Fruit fly (Drosophila melanogaster) S2 (cell line): Measurements from ENCODE around the gene pix.

Experiments used
- CG8478 ChIP-seq: fragments of >200 bp; optimal IDR thresholded peaks from 2 replicates; lab custom pipeline; 2018
- CTCF ChIP-seq, 2 experiments: fragments of >200 bp; optimal IDR thresholded peaks; 2 replicates each; lab custom pipeline; 2018

DNA sequence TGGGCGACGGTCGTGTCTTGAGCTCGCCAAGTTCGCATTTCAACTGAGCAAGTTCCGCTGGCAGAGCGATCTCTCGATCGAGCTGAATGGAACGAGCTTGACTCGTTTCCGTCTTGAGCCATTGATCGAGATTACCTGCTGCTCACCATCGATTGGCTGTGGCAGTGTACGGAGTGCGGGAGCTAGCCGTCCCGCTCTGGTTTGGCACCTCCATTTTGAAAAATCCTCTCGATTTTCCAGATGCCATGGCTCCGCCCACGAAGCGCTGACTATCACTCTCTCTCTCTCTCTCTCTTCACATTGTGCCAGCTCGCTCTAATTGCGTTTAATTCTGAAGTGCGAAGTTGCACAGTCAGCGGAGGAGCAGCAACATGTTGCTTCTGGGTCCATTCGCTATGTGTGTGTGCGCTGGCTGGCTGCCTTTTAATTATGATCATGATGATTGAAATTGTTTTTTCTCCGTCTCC is 44.7 kb upstream of the pix start, which contains the start of gene Doc2:
- no peak for TF ChIP-seq CTCF (optimal IDR thresholded peaks at IDR 0.05; lab: Kevin White, UChicago)
- no peak for TF ChIP-seq CG8478 (lab: Kevin White, UChicago)
